Worm (Caenorhabditis elegans) whole organism, midembryonic: ENCODE data around the gene H40L08.9.

Experiments
- med-1 ChIP-seq: sonication (generic microtip); optimal IDR thresholded peaks from 2 replicates; lab custom pipeline; 2017; ENCODE audit warnings: missing genetic modification characterization, mild to moderate bottlenecking, missing compliant biosample characterization, antibody characterized with exemption, missing genetic modification reagents; ENCODE audit not compliant: insufficient read depth
- ref-1 ChIP-seq: fragments of 200-800 bp; sonication (Bioruptor generic); conservative IDR thresholded peaks from 2 replicates; pipeline ENCODE4 v1.3.6; 2022; ENCODE audit warnings: missing genetic modification reagents, missing genetic modification characterization, missing compliant biosample characterization
- ztf-29 ChIP-seq: fragments of 200-800 bp; sonication (Bioruptor generic); IDR thresholded peaks from 2 replicates; pipeline ENCODE4 v1.3.6; 2022; ENCODE audit warnings: missing genetic modification reagents, missing genetic modification characterization, missing compliant biosample characterization

DNA sequence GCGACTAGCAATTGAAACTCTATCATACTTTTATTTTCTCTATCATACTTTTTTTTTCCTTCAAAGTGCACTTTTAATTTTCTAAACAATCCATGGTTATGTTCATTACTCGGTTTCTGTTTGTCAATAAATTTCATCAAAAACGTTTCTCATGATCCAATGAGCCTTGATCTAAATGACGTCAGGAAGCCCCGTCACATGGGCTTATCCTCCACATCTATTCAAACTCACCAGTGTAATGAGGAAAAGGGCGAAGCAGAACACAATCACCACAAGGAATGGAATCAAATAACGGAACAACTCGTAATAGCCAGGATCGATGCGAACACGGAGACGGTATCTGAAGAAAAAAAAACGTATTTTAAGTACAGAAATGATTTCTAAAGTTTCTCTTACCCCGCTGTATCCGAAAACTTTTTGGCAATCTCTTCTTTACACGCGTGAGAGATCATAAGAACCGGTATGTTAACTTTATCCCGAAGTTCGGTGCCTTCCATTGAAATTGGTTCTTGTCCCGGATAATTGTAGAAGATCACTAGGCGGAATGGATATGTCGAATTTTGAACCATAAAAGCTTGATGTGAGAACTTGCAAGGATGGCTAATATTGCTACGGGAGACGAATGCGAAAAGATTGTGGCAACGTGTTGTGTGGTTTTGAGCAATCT lies 37.1 kb downstream of the H40L08.9 start:
- TF ChIP-seq med-1 (no peak), ztf-29 (GFP tag; lab: Robert Waterston, UW) (no peak), ref-1 (GFP tag; lab: Robert Waterston, UW) (no peak)
